Fruit fly (Drosophila melanogaster) whole organism, adult: ENCODE data around the gene CG14377.

Source experiments
- CG11617 ChIP-seq: fragments of 200-800 bp; sonication (Bioruptor generic); optimal IDR thresholded peaks from 2 replicates; lab custom pipeline; 2017; ENCODE audit warnings: mild to moderate bottlenecking, missing biosample characterization, missing genetic modification reagents, missing genetic modification characterization
- CG14711 ChIP-seq: fragments of 200-800 bp; sonication (Bioruptor generic); optimal IDR thresholded peaks from 2 replicates; lab custom pipeline; 2018; ENCODE audit warnings: missing biosample characterization, mild to moderate bottlenecking, missing genetic modification characterization, moderate library complexity
- CG5204 ChIP-seq: fragments of 200-800 bp; sonication (Bioruptor generic); optimal IDR thresholded peaks from 2 replicates; lab custom pipeline; 2016; ENCODE audit warnings: missing biosample characterization, missing genetic modification characterization
- Clk ChIP-seq: fragments of 200-800 bp; sonication (Bioruptor generic); optimal IDR thresholded peaks from 2 replicates; lab custom pipeline; 2017; ENCODE audit warnings: missing biosample characterization, missing genetic modification characterization
- Hr96 ChIP-seq: fragments of 200-800 bp; sonication (Bioruptor generic); optimal IDR thresholded peaks from 2 replicates; lab custom pipeline; 2016; ENCODE audit warnings: missing biosample characterization, missing genetic modification characterization
- bab1 ChIP-seq: fragments of 200-800 bp; sonication (Bioruptor generic); optimal IDR thresholded peaks from 3 replicates; lab custom pipeline; 2019; ENCODE audit warnings: missing biosample characterization, mild to moderate bottlenecking, missing genetic modification characterization, moderate library complexity
- cic ChIP-seq: fragments of 200-800 bp; sonication (Bioruptor generic); optimal IDR thresholded peaks from 2 replicates; lab custom pipeline; 2017; ENCODE audit warnings: missing biosample characterization, mild to moderate bottlenecking, missing genetic modification characterization, moderate library complexity
- pad ChIP-seq: fragments of 200-800 bp; sonication (Bioruptor generic); optimal IDR thresholded peaks from 3 replicates; lab custom pipeline; 2017; ENCODE audit warnings: missing biosample characterization, missing genetic modification characterization, mild to moderate bottlenecking, moderate library complexity, missing genetic modification reagents
- toe ChIP-seq: fragments of 200-800 bp; sonication (Bioruptor generic); optimal IDR thresholded peaks from 2 replicates; lab custom pipeline; 2016; ENCODE audit warnings: missing biosample characterization, missing genetic modification characterization

DNA sequence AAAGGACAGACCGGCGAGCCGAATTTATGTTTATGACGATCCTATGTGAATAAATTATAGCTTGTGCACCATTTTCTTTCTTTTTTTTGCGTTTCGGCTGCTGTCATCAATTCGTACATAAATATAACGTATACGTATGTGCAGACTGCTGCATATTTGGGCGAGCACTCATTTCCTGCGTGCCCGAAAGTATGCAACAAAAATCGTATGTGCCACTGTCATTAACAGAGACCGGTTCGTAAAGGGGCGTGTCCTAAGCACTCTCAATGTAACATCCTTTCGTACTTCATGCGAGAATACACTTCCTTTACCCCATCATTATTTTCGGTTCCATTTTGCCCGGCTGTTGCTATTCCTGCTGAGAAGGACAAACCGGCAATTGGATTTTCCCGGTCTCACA, 37.5 kb upstream of the CG14377 start:
- TF ChIP-seq bab1 (GFP tag; lab: Kevin White, UChicago) (no peak), CG5204 (GFP tag; lab: Kevin White, UChicago) (no peak), CG11617 (GFP tag; lab: Kevin White, UChicago) (no peak), Hr96 (GFP tag; lab: Kevin White, UChicago) (no peak), cic (GFP tag; lab: Kevin White, UChicago) (no peak), Clk (GFP tag; lab: Kevin White, UChicago) (no peak), CG14711 (tag; lab: Kevin White, UChicago) (no peak), toe (no peak), pad (no peak)
